Fruit fly (Drosophila melanogaster) whole organism, embryonic: ENCODE measurements around the gene Rab39.

Experiments
- Atf6 ChIP-seq: fragments of 200-800 bp; sonication (Bioruptor generic); IDR thresholded peaks from 2 replicates; pipeline ENCODE4 v1.3.6; 2022; ENCODE audit warnings: missing biosample characterization, missing genetic modification characterization
- Awh ChIP-seq: fragments of 200-800 bp; sonication (Bioruptor generic); IDR thresholded peaks from 2 replicates; pipeline ENCODE4, ENCODE4 v1.3.6; 2022; ENCODE audit warnings: missing biosample characterization, missing genetic modification characterization
- CG10565 ChIP-seq: fragments of 200-800 bp; sonication (Bioruptor generic); optimal IDR thresholded peaks from 3 replicates; lab custom pipeline; 2016; ENCODE audit warnings: missing biosample characterization, mild to moderate bottlenecking, missing genetic modification characterization
- CG11093 ChIP-seq: fragments of 200-800 bp; sonication (Bioruptor generic); IDR thresholded peaks from 3 replicates; pipeline ENCODE4 v1.3.6; 2022; ENCODE audit warnings: missing biosample characterization, missing genetic modification characterization
- CG12219 ChIP-seq: fragments of 200-800 bp; sonication (Bioruptor generic); optimal IDR thresholded peaks from 3 replicates; lab custom pipeline; 2018; ENCODE audit warnings: missing biosample characterization, mild to moderate bottlenecking, missing genetic modification characterization
- CG13894 ChIP-seq: fragments of 200-800 bp; sonication (Bioruptor generic); optimal IDR thresholded peaks from 3 replicates; lab custom pipeline; 2018; ENCODE audit warnings: missing biosample characterization, mild to moderate bottlenecking, missing genetic modification characterization, moderate library complexity
- CG14965 ChIP-seq: fragments of 200-800 bp; sonication (Bioruptor generic); optimal IDR thresholded peaks from 2 replicates; lab custom pipeline; 2016; ENCODE audit warnings: missing biosample characterization, missing genetic modification characterization, borderline replicate concordance
- CG15073 ChIP-seq: fragments of 200-800 bp; sonication (Bioruptor generic); optimal IDR thresholded peaks from 2 replicates; lab custom pipeline; 2016; ENCODE audit warnings: missing biosample characterization, missing genetic modification characterization
- CG1603 ChIP-seq: fragments of 200-800 bp; sonication (Bioruptor generic); optimal IDR thresholded peaks from 2 replicates; lab custom pipeline; 2019; ENCODE audit warnings: missing biosample characterization, mild to moderate bottlenecking, missing genetic modification characterization, moderate library complexity
- CG16863 ChIP-seq: fragments of 200-800 bp; sonication (Bioruptor generic); optimal IDR thresholded peaks from 3 replicates; lab custom pipeline; 2016; ENCODE audit warnings: missing biosample characterization, missing genetic modification characterization
- CG17359 ChIP-seq: fragments of 200-800 bp; sonication (Bioruptor generic); optimal IDR thresholded peaks from 3 replicates; lab custom pipeline; 2018; ENCODE audit warnings: missing biosample characterization, mild to moderate bottlenecking, missing genetic modification characterization, moderate library complexity
- CG18619 ChIP-seq: fragments of 200-800 bp; sonication (Bioruptor generic); optimal IDR thresholded peaks from 3 replicates; lab custom pipeline; 2017; ENCODE audit warnings: missing biosample characterization, mild to moderate bottlenecking, missing genetic modification characterization
- CG4820 ChIP-seq: fragments of 200-800 bp; sonication (Bioruptor generic); optimal IDR thresholded peaks from 3 replicates; lab custom pipeline; 2016; ENCODE audit warnings: missing biosample characterization, missing genetic modification characterization
- CG7987 ChIP-seq: fragments of 200-800 bp; sonication (Bioruptor generic); optimal IDR thresholded peaks from 2 replicates; lab custom pipeline; 2018; ENCODE audit warnings: missing biosample characterization, mild to moderate bottlenecking, missing genetic modification characterization, moderate library complexity
- CG8281 ChIP-seq: fragments of 200-800 bp; sonication (Bioruptor generic); optimal IDR thresholded peaks from 2 replicates; lab custom pipeline; 2018; ENCODE audit warnings: missing biosample characterization, mild to moderate bottlenecking, missing genetic modification characterization, moderate library complexity
- CG8290 ChIP-seq, 3 experiments: fragments of 200-800 bp; sonication (Bioruptor generic); optimal IDR thresholded peaks; 2 replicates each; lab custom pipeline; 2016 to 2019; ENCODE audit warnings: missing biosample characterization in 3 of 3, missing genetic modification characterization in 3 of 3, mild to moderate bottlenecking in 2 of 3, moderate library complexity in 1 of 3
- CG8388 ChIP-seq: fragments of 200-800 bp; sonication (Bioruptor generic); optimal IDR thresholded peaks from 2 replicates; lab custom pipeline; 2019; ENCODE audit warnings: missing biosample characterization, mild to moderate bottlenecking, missing genetic modification characterization, moderate library complexity
- CG9437 ChIP-seq: fragments of 200-800 bp; sonication (Bioruptor generic); optimal IDR thresholded peaks from 2 replicates; lab custom pipeline; 2018; ENCODE audit warnings: missing biosample characterization, mild to moderate bottlenecking, missing genetic modification characterization
- CG9797 ChIP-seq: fragments of 200-800 bp; sonication (Bioruptor generic); optimal IDR thresholded peaks from 3 replicates; lab custom pipeline; 2018; ENCODE audit warnings: missing biosample characterization, mild to moderate bottlenecking, missing genetic modification characterization
- CoRest ChIP-seq: fragments of 200-800 bp; sonication (Bioruptor generic); optimal IDR thresholded peaks from 3 replicates; lab custom pipeline; 2018; ENCODE audit warnings: missing biosample characterization, mild to moderate bottlenecking, missing genetic modification characterization, moderate library complexity
- Doc2 ChIP-seq: fragments of 200-800 bp; sonication (Bioruptor generic); IDR thresholded peaks from 2 replicates; pipeline ENCODE4 v1.3.6; 2022; ENCODE audit warnings: missing biosample characterization, missing genetic modification characterization
- Dp ChIP-seq: fragments of 200-800 bp; sonication (Bioruptor generic); optimal IDR thresholded peaks from 2 replicates; lab custom pipeline; 2018; ENCODE audit warnings: missing biosample characterization, mild to moderate bottlenecking, missing genetic modification characterization, moderate library complexity
- E2f2 ChIP-seq: fragments of 200-800 bp; sonication (Bioruptor generic); IDR thresholded peaks from 2 replicates; pipeline ENCODE4 v1.3.6; 2022; ENCODE audit warnings: missing biosample characterization, missing genetic modification characterization
- Jarid2 ChIP-seq: fragments of 200-800 bp; sonication (Bioruptor generic); optimal IDR thresholded peaks from 3 replicates; lab custom pipeline; 2017; ENCODE audit warnings: mild to moderate bottlenecking, missing biosample characterization, missing genetic modification reagents, missing genetic modification characterization
- Kr ChIP-seq: fragments of 200-800 bp; sonication (Bioruptor generic); optimal IDR thresholded peaks from 2 replicates; lab custom pipeline; 2017; ENCODE audit warnings: missing biosample characterization, mild to moderate bottlenecking, missing genetic modification characterization
- Meics ChIP-seq: fragments of 200-800 bp; sonication (Bioruptor generic); optimal IDR thresholded peaks from 2 replicates; lab custom pipeline; 2017; ENCODE audit warnings: missing biosample characterization, mild to moderate bottlenecking, missing genetic modification characterization
- Stat92E ChIP-seq, 3 experiments: fragments of >200 bp in 2 of 3; fragments of 200-800 bp in 1 of 3; sonication (Bioruptor generic) in 1 of 3; optimal IDR thresholded peaks; 2 replicates each; lab custom pipeline; 2017 to 2019; ENCODE audit warnings: missing biosample characterization in 3 of 3, missing genetic modification characterization in 3 of 3, mild to moderate bottlenecking in 1 of 3, moderate library complexity in 1 of 3
- ac ChIP-seq: fragments of 200-800 bp; sonication (Bioruptor generic); optimal IDR thresholded peaks from 3 replicates; lab custom pipeline; 2017; ENCODE audit warnings: missing biosample characterization, mild to moderate bottlenecking, missing genetic modification characterization
- ase ChIP-seq: fragments of 200-800 bp; sonication (Bioruptor generic); IDR thresholded peaks from 3 replicates; pipeline ENCODE4 v1.3.6; 2022; ENCODE audit warnings: missing biosample characterization, missing genetic modification characterization
- croc ChIP-seq: fragments of 200-800 bp; sonication (Bioruptor generic); conservative IDR thresholded peaks from 3 replicates; pipeline ENCODE4 v1.3.6; 2022; ENCODE audit warnings: missing biosample characterization, missing genetic modification characterization
- cwo ChIP-seq: fragments of 200-800 bp; sonication (Bioruptor generic); optimal IDR thresholded peaks from 3 replicates; lab custom pipeline; 2017; ENCODE audit warnings: missing biosample characterization, missing genetic modification characterization, mild to moderate bottlenecking, moderate library complexity, missing genetic modification reagents
- ftz-f1 ChIP-seq: fragments of 200-800 bp; sonication (Bioruptor generic); optimal IDR thresholded peaks from 2 replicates; lab custom pipeline; 2016; ENCODE audit warnings: missing biosample characterization, missing genetic modification characterization
- gro ChIP-seq: fragments of 200-800 bp; sonication (Bioruptor generic); optimal IDR thresholded peaks from 2 replicates; lab custom pipeline; 2016; ENCODE audit warnings: missing biosample characterization, missing genetic modification characterization
- gsb-n ChIP-seq: fragments of 200-800 bp; sonication (Bioruptor generic); optimal IDR thresholded peaks from 3 replicates; lab custom pipeline; 2018; ENCODE audit warnings: missing biosample characterization, mild to moderate bottlenecking, missing genetic modification characterization
- hkb ChIP-seq, 2 experiments: fragments of 200-800 bp in 1 of 2; fragments of >200 bp in 1 of 2; sonication (Bioruptor generic) in 1 of 2; IDR thresholded peaks in 1 of 2; optimal IDR thresholded peaks in 1 of 2; 2 replicates each; pipeline versions ENCODE4 v1.3.6 to Lab custom; 2017 to 2022; ENCODE audit warnings: missing biosample characterization in 1 of 2, missing genetic modification characterization in 1 of 2
- hth ChIP-seq: fragments of >200 bp; optimal IDR thresholded peaks from 2 replicates; lab custom pipeline; 2017; ENCODE audit warnings: inconsistent platforms
- kay ChIP-seq: fragments of 200-800 bp; sonication (Bioruptor generic); optimal IDR thresholded peaks from 2 replicates; lab custom pipeline; 2016; ENCODE audit warnings: missing biosample characterization, missing genetic modification characterization
- lilli ChIP-seq: fragments of 200-800 bp; sonication (Bioruptor generic); optimal IDR thresholded peaks from 3 replicates; lab custom pipeline; 2016; ENCODE audit warnings: missing biosample characterization, missing genetic modification characterization
- pho ChIP-seq: fragments of 200-800 bp; sonication (Bioruptor generic); optimal IDR thresholded peaks from 2 replicates; lab custom pipeline; 2016; ENCODE audit warnings: missing biosample characterization, missing genetic modification characterization
- ranshi ChIP-seq: fragments of 200-800 bp; sonication (Bioruptor generic); IDR thresholded peaks from 2 replicates; pipeline ENCODE4 v1.3.6; 2022; ENCODE audit warnings: missing biosample characterization, missing genetic modification characterization
- slou ChIP-seq: fragments of 200-800 bp; sonication (Bioruptor generic); optimal IDR thresholded peaks from 3 replicates; lab custom pipeline; 2016; ENCODE audit warnings: missing biosample characterization, missing genetic modification characterization
- sna ChIP-seq: fragments of 200-800 bp; sonication (Bioruptor generic); IDR thresholded peaks from 2 replicates; pipeline ENCODE4 v1.3.6; 2022; ENCODE audit warnings: missing biosample characterization, missing genetic modification characterization; ENCODE audit not compliant: partially characterized antibody
- sqz ChIP-seq: fragments of 200-800 bp; sonication (Bioruptor generic); optimal IDR thresholded peaks from 3 replicates; lab custom pipeline; 2018; ENCODE audit warnings: missing biosample characterization, mild to moderate bottlenecking, missing genetic modification characterization
- stwl ChIP-seq: fragments of 200-800 bp; sonication (Bioruptor generic); optimal IDR thresholded peaks from 3 replicates; lab custom pipeline; 2018; ENCODE audit warnings: missing biosample characterization, mild to moderate bottlenecking, missing genetic modification characterization, moderate library complexity
- tap ChIP-seq: fragments of 200-800 bp; optimal IDR thresholded peaks from 3 replicates; lab custom pipeline; 2019; ENCODE audit warnings: missing biosample characterization, mild to moderate bottlenecking, missing genetic modification characterization, moderate library complexity
- tll ChIP-seq, 2 experiments: fragments of 200-800 bp in 1 of 2; fragments of >200 bp in 1 of 2; sonication (Bioruptor generic) in 1 of 2; optimal IDR thresholded peaks; 2 replicates each; lab custom pipeline; 2017 to 2019; ENCODE audit warnings: missing biosample characterization in 2 of 2, missing genetic modification characterization in 2 of 2, mild to moderate bottlenecking in 1 of 2, moderate library complexity in 1 of 2
- unpg ChIP-seq: fragments of 200-800 bp; sonication (Bioruptor generic); optimal IDR thresholded peaks from 3 replicates; lab custom pipeline; 2018; ENCODE audit warnings: missing biosample characterization, mild to moderate bottlenecking, missing genetic modification characterization, moderate library complexity
- z ChIP-seq: fragments of 200-800 bp; sonication (Bioruptor generic); IDR thresholded peaks from 3 replicates; pipeline ENCODE4 v1.3.6; 2022; ENCODE audit warnings: missing biosample characterization, missing genetic modification characterization
- zen2 ChIP-seq: fragments of 200-800 bp; sonication (Bioruptor generic); IDR thresholded peaks from 3 replicates; pipeline ENCODE4 v1.3.6; 2022; ENCODE audit warnings: missing biosample characterization, missing genetic modification characterization; ENCODE audit not compliant: partially characterized antibody
- zfh1 ChIP-seq: fragments of 200-800 bp; sonication (Bioruptor generic); IDR thresholded peaks from 3 replicates; pipeline ENCODE4 v1.3.6; 2022; ENCODE audit warnings: missing biosample characterization, missing genetic modification characterization

Rab39 gene

DNA sequence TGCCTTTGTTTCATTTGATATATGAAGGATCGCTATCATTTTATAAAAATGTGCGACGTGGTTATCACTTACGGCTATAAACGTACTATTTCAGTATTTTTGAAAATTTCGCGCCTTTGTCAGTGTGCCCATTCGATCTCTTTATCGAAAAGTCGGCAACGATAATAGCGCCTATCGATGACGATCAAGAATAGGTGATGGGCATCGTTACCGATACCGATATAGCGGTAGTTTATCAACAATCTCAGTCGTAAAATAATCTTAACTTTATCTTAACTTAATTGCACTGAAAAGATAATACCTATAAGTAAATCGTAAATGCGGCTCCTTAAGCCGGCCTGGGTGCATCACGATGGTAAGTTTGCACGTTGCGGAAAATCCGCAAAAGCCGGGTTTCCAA is 12.8 kb upstream of the Rab39 start, which contains the start of gene Hira (continued):
- TF ChIP-seq Doc2 (GFP tag; lab: Robert Waterston, UW) (no peak), Awh (GFP tag; lab: Robert Waterston, UW) (no peak), z (GFP tag; lab: Robert Waterston, UW) (no peak), E2f2 (GFP tag; lab: Robert Waterston, UW) (peak; percentile 97), ac (GFP tag; lab: Kevin White, UChicago) (no peak), Jarid2 (GFP tag; lab: Kevin White, UChicago) (no peak), gro (GFP tag; lab: Kevin White, UChicago) (no peak), CG8281 (tag; lab: Kevin White, UChicago) (no peak), hkb (optimal IDR thresholded peaks at IDR 0.05; lab: Kevin White, UChicago) (no peak), hkb (GFP tag; IDR thresholded peaks at IDR 0.05; lab: Robert Waterston, UW) (no peak), CG11093 (no peak), sna (GFP tag; lab: Robert Waterston, UW) (peak; percentile 83), ranshi (no peak), unpg (GFP tag; lab: Kevin White, UChicago) (no peak), Dp (GFP tag; lab: Kevin White, UChicago) (peak; percentile 96), CoRest (no peak), ase (GFP tag; lab: Robert Waterston, UW) (no peak), Stat92E (GFP tag; optimal IDR thresholded peaks at IDR 0.05; lab: Kevin White, UChicago) (no peak), CG15073 (GFP tag; lab: Kevin White, UChicago) (no peak), zen2 (GFP tag; lab: Robert Waterston, UW) (peak; percentile 91), stwl (tag; lab: Kevin White, UChicago) (peak; percentile 77), tll (GFP tag; optimal IDR thresholded peaks at IDR 0.05; lab: Kevin White, UChicago) (no peak), CG1603 (tag; lab: Kevin White, UChicago) (peak; percentile 67), ftz-f1 (GFP tag; lab: Kevin White, UChicago) (no peak), CG16863 (GFP tag; lab: Kevin White, UChicago) (no peak), slou (GFP tag; lab: Kevin White, UChicago) (no peak), CG10565 (GFP tag; lab: Kevin White, UChicago) (no peak), cwo (GFP tag; lab: Kevin White, UChicago) (no peak), CG17359 (no peak), CG8388 (no peak), gsb-n (tag; lab: Kevin White, UChicago) (no peak), lilli (GFP tag; lab: Kevin White, UChicago) (peak; percentile 8), tap (tag; lab: Kevin White, UChicago) (no peak), CG12219 (GFP tag; lab: Kevin White, UChicago) (no peak), croc (GFP tag; lab: Robert Waterston, UW) (no peak), CG4820 (GFP tag; lab: Kevin White, UChicago) (no peak), CG7987 (no peak), Kr (GFP tag; lab: Kevin White, UChicago) (no peak), zfh1 (GFP tag; lab: Robert Waterston, UW) (no peak), CG9797 (GFP tag; lab: Kevin White, UChicago) (peak; percentile 84), CG9437 (GFP tag; lab: Kevin White, UChicago) (no peak), Meics (GFP tag; lab: Kevin White, UChicago) (no peak), CG14965 (no peak), pho (GFP tag; lab: Kevin White, UChicago) (no peak), CG18619 (GFP tag; lab: Kevin White, UChicago) (no peak), Atf6 (GFP tag; lab: Robert Waterston, UW) (no peak), hth (no peak), sqz (GFP tag; lab: Kevin White, UChicago) (no peak), kay (no peak), CG8290 (GFP tag; optimal IDR thresholded peaks at IDR 0.05; lab: Kevin White, UChicago) (no peak), CG8290 (tag; optimal IDR thresholded peaks at IDR 0.05; lab: Kevin White, UChicago) (no peak), CG13894 (no peak)
